Fruit fly (Drosophila melanogaster) whole organism, embryonic: Measurements from ENCODE around the gene cni.
A peak's percentile ranks its signal among the peaks of the same experiment; 100 is the strongest.

Experiments
- BEAF-32 ChIP-seq: fragments of 200-800 bp; sonication (Bioruptor generic); optimal IDR thresholded peaks from 3 replicates; lab custom pipeline; 2017; ENCODE audit warnings: missing biosample characterization, missing genetic modification characterization, mild to moderate bottlenecking, moderate library complexity, missing genetic modification reagents
- CG1024 ChIP-seq: fragments of 200-800 bp; sonication (Bioruptor generic); IDR thresholded peaks from 2 replicates; pipeline ENCODE4 v1.3.6; 2022; ENCODE audit warnings: missing biosample characterization, missing genetic modification characterization
- CG11398 ChIP-seq: fragments of 200-800 bp; sonication (Bioruptor generic); optimal IDR thresholded peaks from 2 replicates; lab custom pipeline; 2016; ENCODE audit warnings: missing biosample characterization, missing genetic modification characterization
- CG11695 ChIP-seq: fragments of 200-800 bp; sonication (Bioruptor generic); IDR thresholded peaks from 3 replicates; pipeline ENCODE4 v1.3.6; 2022; ENCODE audit warnings: missing biosample characterization, missing genetic modification characterization
- CG12769 ChIP-seq: fragments of 200-800 bp; sonication (Bioruptor generic); optimal IDR thresholded peaks from 2 replicates; lab custom pipeline; 2019; ENCODE audit warnings: missing biosample characterization, mild to moderate bottlenecking, missing genetic modification characterization, moderate library complexity
- CG13287 ChIP-seq: fragments of 200-800 bp; sonication (Bioruptor generic); IDR thresholded peaks from 2 replicates; pipeline ENCODE4 v1.3.6; 2022; ENCODE audit warnings: missing biosample characterization, missing genetic modification characterization; ENCODE audit not compliant: partially characterized antibody
- CG14860 ChIP-seq: fragments of 200-800 bp; sonication (Bioruptor generic); IDR thresholded peaks from 3 replicates; pipeline ENCODE4 v1.3.6; 2022; ENCODE audit warnings: missing biosample characterization, missing genetic modification characterization; ENCODE audit not compliant: partially characterized antibody
- CG14965 ChIP-seq: fragments of 200-800 bp; sonication (Bioruptor generic); optimal IDR thresholded peaks from 2 replicates; lab custom pipeline; 2016; ENCODE audit warnings: missing biosample characterization, missing genetic modification characterization, borderline replicate concordance
- CG15073 ChIP-seq: fragments of 200-800 bp; sonication (Bioruptor generic); optimal IDR thresholded peaks from 2 replicates; lab custom pipeline; 2016; ENCODE audit warnings: missing biosample characterization, missing genetic modification characterization
- CG18599 ChIP-seq: fragments of 200-800 bp; sonication (Bioruptor generic); optimal IDR thresholded peaks from 3 replicates; lab custom pipeline; 2017; ENCODE audit warnings: missing biosample characterization, missing genetic modification characterization, mild to moderate bottlenecking, moderate library complexity, missing genetic modification reagents
- CG32532 ChIP-seq: fragments of 200-800 bp; sonication (Bioruptor generic); IDR thresholded peaks from 2 replicates; pipeline ENCODE4 v1.3.6; 2022; ENCODE audit warnings: missing biosample characterization, missing genetic modification characterization
- CG33213 ChIP-seq: fragments of 200-800 bp; sonication (Bioruptor generic); optimal IDR thresholded peaks from 3 replicates; lab custom pipeline; 2016; ENCODE audit warnings: missing biosample characterization, missing genetic modification characterization
- CG4404 ChIP-seq: fragments of 200-800 bp; sonication (Bioruptor generic); IDR thresholded peaks from 2 replicates; pipeline ENCODE4 v1.3.6; 2022; ENCODE audit warnings: missing biosample characterization, missing genetic modification characterization
- CG4424 ChIP-seq: fragments of 200-800 bp; sonication (Bioruptor generic); optimal IDR thresholded peaks from 3 replicates; lab custom pipeline; 2016; ENCODE audit warnings: missing biosample characterization, missing genetic modification characterization
- CG9932 ChIP-seq: fragments of 200-800 bp; sonication (Bioruptor generic); IDR thresholded peaks from 2 replicates; pipeline ENCODE4 v1.3.6; 2022; ENCODE audit warnings: missing biosample characterization, missing genetic modification characterization
- CkIIα-i1 ChIP-seq: fragments of 200-800 bp; sonication (Bioruptor generic); IDR thresholded peaks from 2 replicates; pipeline ENCODE4 v1.3.6; 2022; ENCODE audit warnings: missing biosample characterization, missing genetic modification characterization
- D19A ChIP-seq: fragments of 200-800 bp; optimal IDR thresholded peaks from 3 replicates; lab custom pipeline; 2019; ENCODE audit warnings: missing biosample characterization, mild to moderate bottlenecking, missing genetic modification characterization, moderate library complexity
- Gug ChIP-seq: fragments of 200-800 bp; sonication (Bioruptor generic); IDR thresholded peaks from 4 replicates; pipeline ENCODE4 v1.3.6; 2022; ENCODE audit warnings: missing biosample characterization, missing genetic modification characterization
- H15 ChIP-seq: fragments of 200-800 bp; sonication (Bioruptor generic); IDR thresholded peaks from 3 replicates; pipeline ENCODE4 v1.3.6; 2022; ENCODE audit warnings: missing biosample characterization, missing genetic modification characterization
- HLH54F ChIP-seq: fragments of 200-800 bp; sonication (Bioruptor generic); optimal IDR thresholded peaks from 3 replicates; lab custom pipeline; 2016; ENCODE audit warnings: missing biosample characterization, missing genetic modification characterization
- Hand ChIP-seq: fragments of 200-800 bp; sonication (Bioruptor generic); optimal IDR thresholded peaks from 2 replicates; lab custom pipeline; 2017; ENCODE audit warnings: mild to moderate bottlenecking, missing biosample characterization, missing genetic modification reagents, missing genetic modification characterization
- Hr39 ChIP-seq: fragments of >200 bp; optimal IDR thresholded peaks from 2 replicates; lab custom pipeline; 2017
- Hr78 ChIP-seq, 2 experiments: fragments of 200-800 bp in 1 of 2; fragments of >200 bp in 1 of 2; sonication (Bioruptor generic) in 1 of 2; optimal IDR thresholded peaks; 2 replicates each; lab custom pipeline; 2017 to 2019; ENCODE audit warnings: missing biosample characterization in 2 of 2, missing genetic modification characterization in 2 of 2, mild to moderate bottlenecking in 1 of 2, moderate library complexity in 1 of 2
- Jarid2 ChIP-seq: fragments of 200-800 bp; sonication (Bioruptor generic); optimal IDR thresholded peaks from 3 replicates; lab custom pipeline; 2017; ENCODE audit warnings: mild to moderate bottlenecking, missing biosample characterization, missing genetic modification reagents, missing genetic modification characterization
- Kr ChIP-seq: fragments of 200-800 bp; sonication (Bioruptor generic); optimal IDR thresholded peaks from 2 replicates; lab custom pipeline; 2017; ENCODE audit warnings: missing biosample characterization, mild to moderate bottlenecking, missing genetic modification characterization
- Nf-YC ChIP-seq: fragments of 200-800 bp; optimal IDR thresholded peaks from 3 replicates; lab custom pipeline; 2019; ENCODE audit warnings: missing biosample characterization, mild to moderate bottlenecking, missing genetic modification characterization, moderate library complexity
- Ravus ChIP-seq: fragments of 200-800 bp; sonication (Bioruptor generic); IDR thresholded peaks from 2 replicates; pipeline ENCODE4 v1.3.6; 2022; ENCODE audit warnings: missing biosample characterization, missing genetic modification characterization
- Sox102F ChIP-seq: fragments of 200-800 bp; sonication (Bioruptor generic); optimal IDR thresholded peaks from 2 replicates; lab custom pipeline; 2018; ENCODE audit warnings: missing biosample characterization, mild to moderate bottlenecking, missing genetic modification characterization, moderate library complexity
- Ssrp ChIP-seq: fragments of 200-800 bp; sonication (Bioruptor generic); optimal IDR thresholded peaks from 2 replicates; lab custom pipeline; 2018; ENCODE audit warnings: missing biosample characterization, mild to moderate bottlenecking, missing genetic modification characterization, moderate library complexity
- TFAM ChIP-seq: fragments of 200-800 bp; sonication (Bioruptor generic); optimal IDR thresholded peaks from 2 replicates; lab custom pipeline; 2017; ENCODE audit warnings: missing biosample characterization, missing genetic modification characterization, inconsistent platforms
- chn ChIP-seq: fragments of 200-800 bp; sonication (Bioruptor generic); optimal IDR thresholded peaks from 2 replicates; lab custom pipeline; 2016; ENCODE audit warnings: missing biosample characterization, missing genetic modification characterization
- disco-r ChIP-seq: fragments of 200-800 bp; sonication (Bioruptor generic); optimal IDR thresholded peaks from 2 replicates; lab custom pipeline; 2016; ENCODE audit warnings: missing biosample characterization, missing genetic modification characterization
- dmrt11E ChIP-seq: fragments of 200-800 bp; sonication (Bioruptor generic); optimal IDR thresholded peaks from 3 replicates; lab custom pipeline; 2018; ENCODE audit warnings: missing biosample characterization, mild to moderate bottlenecking, missing genetic modification characterization, moderate library complexity
- ewg ChIP-seq: fragments of 200-800 bp; sonication (Bioruptor generic); optimal IDR thresholded peaks from 3 replicates; lab custom pipeline; 2017; ENCODE audit warnings: mild to moderate bottlenecking, missing biosample characterization, missing genetic modification reagents, missing genetic modification characterization
- fd3F ChIP-seq: fragments of 200-800 bp; sonication (Bioruptor generic); optimal IDR thresholded peaks from 2 replicates; lab custom pipeline; 2018; ENCODE audit warnings: missing biosample characterization, mild to moderate bottlenecking, missing genetic modification characterization, moderate library complexity
- gfzf ChIP-seq: fragments of 200-800 bp; sonication (Bioruptor generic); optimal IDR thresholded peaks from 2 replicates; lab custom pipeline; 2016; ENCODE audit warnings: missing biosample characterization, mild to moderate bottlenecking, missing genetic modification characterization, moderate library complexity
- grn ChIP-seq: fragments of 200-800 bp; sonication (Bioruptor generic); optimal IDR thresholded peaks from 3 replicates; lab custom pipeline; 2017; ENCODE audit warnings: missing biosample characterization, missing genetic modification characterization
- hkb ChIP-seq, 2 experiments: fragments of 200-800 bp in 1 of 2; fragments of >200 bp in 1 of 2; sonication (Bioruptor generic) in 1 of 2; IDR thresholded peaks in 1 of 2; optimal IDR thresholded peaks in 1 of 2; 2 replicates each; pipeline versions ENCODE4 v1.3.6 to Lab custom; 2017 to 2022; ENCODE audit warnings: missing biosample characterization in 1 of 2, missing genetic modification characterization in 1 of 2
- row ChIP-seq: fragments of 200-800 bp; sonication (Bioruptor generic); IDR thresholded peaks from 3 replicates; pipeline ENCODE4 v1.3.6; 2022; ENCODE audit warnings: missing biosample characterization, missing genetic modification characterization
- sens ChIP-seq: fragments of 200-800 bp; sonication (Bioruptor generic); peaks from one replicate; lab custom pipeline; 2016; ENCODE audit warnings: missing biosample characterization, missing genetic modification characterization
- sim ChIP-seq: fragments of 200-800 bp; sonication (Bioruptor generic); IDR thresholded peaks from 2 replicates; pipeline ENCODE4 v1.3.6; 2022; ENCODE audit warnings: missing biosample characterization, missing genetic modification characterization
- sna ChIP-seq: fragments of 200-800 bp; sonication (Bioruptor generic); IDR thresholded peaks from 2 replicates; pipeline ENCODE4 v1.3.6; 2022; ENCODE audit warnings: missing biosample characterization, missing genetic modification characterization; ENCODE audit not compliant: partially characterized antibody
- sqz ChIP-seq: fragments of 200-800 bp; sonication (Bioruptor generic); optimal IDR thresholded peaks from 3 replicates; lab custom pipeline; 2018; ENCODE audit warnings: missing biosample characterization, mild to moderate bottlenecking, missing genetic modification characterization
- tap ChIP-seq: fragments of 200-800 bp; optimal IDR thresholded peaks from 3 replicates; lab custom pipeline; 2019; ENCODE audit warnings: missing biosample characterization, mild to moderate bottlenecking, missing genetic modification characterization, moderate library complexity
- tx ChIP-seq: fragments of 200-800 bp; sonication (Bioruptor generic); optimal IDR thresholded peaks from 2 replicates; lab custom pipeline; 2016; ENCODE audit warnings: missing biosample characterization, missing genetic modification characterization
- unc-4 ChIP-seq: fragments of 200-800 bp; sonication (Bioruptor generic); IDR thresholded peaks from 2 replicates; pipeline ENCODE4 v1.3.6; 2022; ENCODE audit warnings: missing biosample characterization, missing genetic modification characterization; ENCODE audit not compliant: partially characterized antibody
- zf30C ChIP-seq: fragments of 200-800 bp; sonication (Bioruptor generic); optimal IDR thresholded peaks from 3 replicates; lab custom pipeline; 2018; ENCODE audit warnings: missing biosample characterization, mild to moderate bottlenecking, missing genetic modification characterization
- zfh1 ChIP-seq: fragments of 200-800 bp; sonication (Bioruptor generic); IDR thresholded peaks from 3 replicates; pipeline ENCODE4 v1.3.6; 2022; ENCODE audit warnings: missing biosample characterization, missing genetic modification characterization

Gene cni

DNA sequence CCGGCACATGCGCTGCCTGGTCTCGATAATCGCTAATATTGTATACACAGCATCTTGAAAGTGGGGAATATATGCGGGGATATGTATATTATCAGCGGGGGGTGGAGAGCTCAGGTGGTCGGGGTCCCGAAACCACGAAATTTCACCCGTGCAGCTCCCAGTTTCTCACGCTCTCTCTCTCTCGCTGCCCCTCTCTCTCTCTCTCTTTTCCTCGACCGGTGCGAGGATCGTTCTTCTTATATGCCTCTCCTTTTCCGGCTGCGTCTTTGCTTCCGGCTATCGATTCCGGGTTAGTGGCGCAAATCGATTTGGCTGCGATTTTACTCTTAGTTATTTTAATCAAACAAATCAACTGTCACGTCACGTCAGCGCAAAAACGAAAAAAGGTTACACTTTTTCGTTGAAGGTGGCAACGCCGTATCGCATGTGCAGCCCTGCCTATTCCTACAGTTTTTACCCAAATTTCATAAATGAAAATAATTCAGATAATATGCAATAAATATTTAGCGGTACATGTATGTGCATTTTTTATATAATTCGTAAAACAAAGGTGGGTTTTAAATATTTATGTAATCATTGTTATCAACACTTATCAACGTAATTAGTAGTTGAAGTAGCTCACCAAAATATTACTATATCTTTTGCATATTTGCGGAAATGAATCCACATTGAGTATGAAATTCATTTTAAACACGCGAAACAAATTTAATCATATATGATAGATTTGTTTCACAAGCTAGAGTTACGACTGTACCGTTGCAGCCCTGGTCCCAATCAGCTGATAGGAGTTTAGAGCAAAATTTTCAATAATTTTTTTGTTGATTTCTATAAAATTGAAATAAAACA lies 10.8 kb downstream of the cni start, which contains the start of the genes heix and CG17328 (continued):
- peak; percentile 82; the same call in 1 of the 2 replicates for TF ChIP-seq CG32532 (GFP tag; lab: Robert Waterston, UW)
- peak; percentile 96 for TF ChIP-seq CG12769 (tag; lab: Kevin White, UChicago)
- TF ChIP-seq hkb (optimal IDR thresholded peaks at IDR 0.05; lab: Kevin White, UChicago) = peak; percentile 4
- TF ChIP-seq hkb (GFP tag; IDR thresholded peaks at IDR 0.05; lab: Robert Waterston, UW) = peak; percentile 37; the same call in 1 of the 2 replicates
- TF ChIP-seq unc-4 (GFP tag; lab: Robert Waterston, UW) = no peak
- no peak for TF ChIP-seq sna
- TF ChIP-seq Ssrp (tag; lab: Kevin White, UChicago) = peak; percentile 66
- no peak for TF ChIP-seq CG14860 (GFP tag; lab: Robert Waterston, UW)
- peak; percentile 70; the same call in 2 of the 3 replicates for TF ChIP-seq H15 (GFP tag; lab: Robert Waterston, UW)
- TF ChIP-seq TFAM = no peak
- TF ChIP-seq row = peak; percentile 89
- peak; percentile 3; the same call in 1 of the 2 replicates for TF ChIP-seq Ravus (GFP tag; lab: Robert Waterston, UW)
- peak; percentile 22 for TF ChIP-seq tx (GFP tag; lab: Kevin White, UChicago)
- no peak for TF ChIP-seq CG15073 (GFP tag; lab: Kevin White, UChicago)
- TF ChIP-seq Nf-YC (tag; lab: Kevin White, UChicago) = no peak
- no peak for TF ChIP-seq Hr39 (lab: Kevin White, UChicago)
- TF ChIP-seq Hand (GFP tag; lab: Kevin White, UChicago) = no peak
- no peak for TF ChIP-seq Jarid2 (GFP tag; lab: Kevin White, UChicago)
- no peak for TF ChIP-seq grn
- no peak for TF ChIP-seq tap (tag; lab: Kevin White, UChicago)
- TF ChIP-seq sens (GFP tag; lab: Kevin White, UChicago) = peak; percentile 94
- TF ChIP-seq HLH54F (GFP tag; lab: Kevin White, UChicago) = peak; percentile 73
- peak; percentile 77 for TF ChIP-seq CG4424 (GFP tag; lab: Kevin White, UChicago)
- TF ChIP-seq ewg (GFP tag; lab: Kevin White, UChicago) = peak; percentile 48
- no peak for TF ChIP-seq Sox102F (GFP tag; lab: Kevin White, UChicago)
- TF ChIP-seq CG11398 (GFP tag; lab: Kevin White, UChicago) = no peak
- TF ChIP-seq CG4404 (GFP tag; lab: Robert Waterston, UW) = peak; percentile 54
- TF ChIP-seq CG33213 (GFP tag; lab: Kevin White, UChicago) = peak; percentile 38
- no peak for TF ChIP-seq Hr78 (GFP tag; optimal IDR thresholded peaks at IDR 0.05; lab: Kevin White, UChicago)
- peak; percentile 62; the same call in 1 of the 3 replicates for TF ChIP-seq CG11695
- TF ChIP-seq gfzf = peak; percentile 72
- peak; percentile 16 for TF ChIP-seq disco-r (GFP tag; lab: Kevin White, UChicago)
- TF ChIP-seq Kr (GFP tag; lab: Kevin White, UChicago) = no peak
- TF ChIP-seq CG9932 = peak; percentile 89
- TF ChIP-seq CG18599 = peak; percentile 72
- TF ChIP-seq CkIIα-i1 (GFP tag; lab: Robert Waterston, UW) = no peak
- peak; percentile 58 for TF ChIP-seq BEAF-32
- peak; percentile 64; the same call in 1 of the 2 replicates for TF ChIP-seq CG1024
- TF ChIP-seq CG13287 (GFP tag; lab: Robert Waterston, UW) = 0 out of 2 replicates have a peak, but pooled peaks have one; percentile 28
- peak; percentile 65 for TF ChIP-seq fd3F
- peak; percentile 74 for TF ChIP-seq zfh1 (GFP tag; lab: Robert Waterston, UW)
- TF ChIP-seq CG14965 = no peak
- TF ChIP-seq sim (GFP tag; lab: Robert Waterston, UW) = no peak
- TF ChIP-seq Gug (GFP tag; lab: Robert Waterston, UW) = peak; percentile 68; the same call in 2 of the 4 replicates
- TF ChIP-seq sqz = no peak
- TF ChIP-seq zf30C (GFP tag; lab: Kevin White, UChicago) = no peak
- TF ChIP-seq chn (GFP tag; lab: Kevin White, UChicago) = peak; percentile 60
- TF ChIP-seq D19A (tag; lab: Kevin White, UChicago) = no peak
- peak; percentile 59 for TF ChIP-seq dmrt11E (tag; lab: Kevin White, UChicago)
